Fruit fly (Drosophila melanogaster): Measurements from ENCODE around the gene CG31373.

CG31373 gene

dm6 chr3R:10688835-10689234 lies 20.3 kb downstream of the CG31373 start (continued):
- TF ChIP-seq CG4730 (GFP tag; IDR thresholded peaks at IDR 0.05) (peak; percentile 40; the same call in 1 of the 2 replicates), CG14860 (GFP tag; IDR thresholded peaks at IDR 0.05; ENCODE audit: partially characterized antibody) (no peak), chinmo (GFP tag; IDR thresholded peaks at IDR 0.05; ENCODE audit: partially characterized antibody) (no peak), Ssrp (tag; optimal IDR thresholded peaks at IDR 0.05) (no peak), cas (GFP tag; IDR thresholded peaks at IDR 0.05) (peak; percentile 43; the same call in 1 of the 2 replicates), sug (tag; optimal IDR thresholded peaks at IDR 0.05) (peak; percentile 4), CG6791 (GFP tag; IDR thresholded peaks at IDR 0.05; ENCODE audit: partially characterized antibody) (no peak), ash1 (GFP tag; optimal IDR thresholded peaks at IDR 0.05) (no peak), CG17829 (tag; optimal IDR thresholded peaks at IDR 0.05) (peak; percentile 40), slou (GFP tag; optimal IDR thresholded peaks at IDR 0.05) (no peak), CG11723 (GFP tag; optimal IDR thresholded peaks at IDR 0.05) (no peak), p53 (GFP tag; optimal IDR thresholded peaks at IDR 0.05) (no peak), CG11695 (GFP tag; IDR thresholded peaks at IDR 0.05) (peak; percentile 62; the same call in 1 of the 3 replicates), CG10274 (GFP tag; optimal IDR thresholded peaks at IDR 0.05) (no peak), aop (GFP tag; IDR thresholded peaks at IDR 0.05) (no peak), Rx (GFP tag; IDR thresholded peaks at IDR 0.05) (no peak), vnd (GFP tag; IDR thresholded peaks at IDR 0.05; ENCODE audit: partially characterized antibody) (no peak), stc (GFP tag; IDR thresholded peaks at IDR 0.05) (no peak), gro (GFP tag; optimal IDR thresholded peaks at IDR 0.05) (peak; percentile 29), Bgb (GFP tag; IDR thresholded peaks at IDR 0.05; ENCODE audit: partially characterized antibody) (no peak), CG30403 (GFP tag; optimal IDR thresholded peaks at IDR 0.05) (peak; percentile 44), CG17612 (GFP tag; IDR thresholded peaks at IDR 0.05) (no peak), CG4360 (GFP tag; IDR thresholded peaks at IDR 0.05) (no peak), trh (GFP tag; optimal IDR thresholded peaks at IDR 0.05) (no peak), CG4404 (GFP tag; IDR thresholded peaks at IDR 0.05) (0 out of 2 replicates have a peak, but pooled peaks have one; percentile 32), CG10979 (tag; optimal IDR thresholded peaks at IDR 0.05) (peak; percentile 33), run (tag; optimal IDR thresholded peaks at IDR 0.05) (no peak), CG12942 (GFP tag; optimal IDR thresholded peaks at IDR 0.05) (no peak), chn (GFP tag; optimal IDR thresholded peaks at IDR 0.05) (no peak), toy (GFP tag; IDR thresholded peaks at IDR 0.05) (no peak), Hsf (GFP tag; optimal IDR thresholded peaks at IDR 0.05) (peak; percentile 15), CG11696 (GFP tag; IDR thresholded peaks at IDR 0.05) (no peak), CG9437 (GFP tag; optimal IDR thresholded peaks at IDR 0.05) (no peak), HLH4C (GFP tag; IDR thresholded peaks at IDR 0.05; ENCODE audit: partially characterized antibody) (no peak), CG11398 (GFP tag; optimal IDR thresholded peaks at IDR 0.05) (no peak), CG18011 (GFP tag; optimal IDR thresholded peaks at IDR 0.05) (no peak), CG5245 (GFP tag; optimal IDR thresholded peaks at IDR 0.05) (no peak), Aef1 (GFP tag; IDR thresholded peaks at IDR 0.05) (peak; percentile 21; the same call in 1 of the 3 replicates), twi (tag; optimal IDR thresholded peaks at IDR 0.05) (no peak), slp2 (GFP tag; optimal IDR thresholded peaks at IDR 0.05) (no peak), kah (GFP tag; optimal IDR thresholded peaks at IDR 0.05) (no peak), NC2α (GFP tag; optimal IDR thresholded peaks at IDR 0.05) (no peak), en (GFP tag; optimal IDR thresholded peaks at IDR 0.05) (no peak), Blimp-1 (GFP tag; optimal IDR thresholded peaks at IDR 0.05) (peak; percentile 56), cato (GFP tag; optimal IDR thresholded peaks at IDR 0.05; ENCODE audit: borderline replicate concordance) (no peak), ERR (GFP tag; optimal IDR thresholded peaks at IDR 0.05) (no peak), CG9215 (GFP tag; IDR thresholded peaks at IDR 0.05) (peak; percentile 55), al (GFP tag; IDR thresholded peaks at IDR 0.05) (peak; percentile 73), knrl (GFP tag; IDR thresholded peaks at IDR 0.05; ENCODE audit: partially characterized antibody) (no peak; the same call in 2 of the 3 replicates), CG30020 (tag; optimal IDR thresholded peaks at IDR 0.05) (no peak), h (optimal IDR thresholded peaks at IDR 0.05) (no peak), hth (optimal IDR thresholded peaks at IDR 0.05) (no peak)

Measured in whole organism, embryonic.